Worm (Caenorhabditis elegans) whole organism, L1 larva: ENCODE data around the gene C30G4.4.

Experiments used
- C04F5.9 ChIP-seq: sonication (generic microtip); optimal IDR thresholded peaks from 2 replicates; lab custom pipeline; 2016; ENCODE audit warnings: missing genetic modification characterization, missing compliant biosample characterization
- C16A3.4 ChIP-seq: fragments of 150-350 bp; optimal IDR thresholded peaks from 2 replicates; lab custom pipeline; 2014; ENCODE audit warnings: missing biosample characterization, missing genetic modification characterization
- C34B4.2 ChIP-seq: sonication (generic microtip); optimal IDR thresholded peaks from 2 replicates; lab custom pipeline; 2017; ENCODE audit warnings: mild to moderate bottlenecking, missing genetic modification characterization, missing compliant biosample characterization
- F16B12.6 ChIP-seq: fragments of 150-350 bp; optimal IDR thresholded peaks from 2 replicates; lab custom pipeline; 2014; ENCODE audit warnings: missing biosample characterization, missing genetic modification characterization
- Y116A8C.19 ChIP-seq: sonication (generic microtip); optimal IDR thresholded peaks from 2 replicates; lab custom pipeline; 2016; ENCODE audit warnings: missing compliant biosample characterization, missing genetic modification characterization, borderline replicate concordance
- aha-1 ChIP-seq: fragments of 150-350 bp; optimal IDR thresholded peaks from 2 replicates; lab custom pipeline; 2014; ENCODE audit warnings: missing biosample characterization, missing genetic modification characterization
- aly-2 ChIP-seq: fragments of 150-350 bp; optimal IDR thresholded peaks from 2 replicates; lab custom pipeline; 2014; ENCODE audit warnings: missing biosample characterization, missing genetic modification characterization
- ama-1 ChIP-seq: fragments of 150-350 bp; optimal IDR thresholded peaks from 2 replicates; lab custom pipeline; 2014
- ceh-63 ChIP-seq: fragments of 200-800 bp; sonication (Bioruptor generic); optimal IDR thresholded peaks from 2 replicates; lab custom pipeline; 2018; ENCODE audit warnings: mild to moderate bottlenecking, missing genetic modification characterization, missing compliant biosample characterization
- ceh-8 ChIP-seq: fragments of 200-800 bp; sonication (Bioruptor generic); optimal IDR thresholded peaks from 2 replicates; lab custom pipeline; 2018; ENCODE audit warnings: mild to moderate bottlenecking, missing genetic modification characterization, moderate library complexity, missing compliant biosample characterization
- ceh-88 ChIP-seq: fragments of 200-800 bp; sonication (Bioruptor generic); IDR thresholded peaks from 2 replicates; pipeline ENCODE4 v1.3.6; 2022; ENCODE audit warnings: missing genetic modification characterization, missing compliant biosample characterization
- ceh-90 ChIP-seq: sonication (generic microtip); optimal IDR thresholded peaks from 2 replicates; lab custom pipeline; 2016; ENCODE audit warnings: missing genetic modification characterization, missing compliant biosample characterization
- ces-1 ChIP-seq: fragments of 150-350 bp; optimal IDR thresholded peaks from 2 replicates; lab custom pipeline; 2014; ENCODE audit warnings: missing biosample characterization, missing genetic modification reagents, missing genetic modification characterization
- dsc-1 ChIP-seq: sonication (generic microtip); optimal IDR thresholded peaks from 2 replicates; lab custom pipeline; 2016; ENCODE audit warnings: mild to moderate bottlenecking, missing genetic modification characterization, missing compliant biosample characterization
- efl-1 ChIP-seq, 4 experiments: fragments of 150-350 bp; optimal IDR thresholded peaks in 3 of 4; peaks in 1 of 4; 1 replicate in 1 of 4; 2 replicates in 3 of 4; lab custom pipeline; 2014; ENCODE audit warnings: missing biosample characterization in 2 of 4, missing genetic modification characterization in 2 of 4, missing genetic modification reagents in 2 of 4
- efl-3 ChIP-seq: fragments of 200-800 bp; sonication (Bioruptor generic); optimal IDR thresholded peaks from 2 replicates; lab custom pipeline; 2018; ENCODE audit warnings: mild to moderate bottlenecking, missing genetic modification characterization, missing compliant biosample characterization
- egl-13 ChIP-seq: sonication (generic microtip); optimal IDR thresholded peaks from 2 replicates; lab custom pipeline; 2016; ENCODE audit warnings: missing genotype, missing genetic modification reagents, missing genetic modification characterization, missing compliant biosample characterization
- elt-3 ChIP-seq, 6 experiments: fragments of 150-350 bp in 1 of 6; sonication (generic microtip); optimal IDR thresholded peaks; 2 replicates each; lab custom pipeline; 2017 to 2018; ENCODE audit warnings: missing biosample characterization in 6 of 6, missing genetic modification characterization in 6 of 6, inconsistent platforms in 1 of 6
- ets-5 ChIP-seq: fragments of 200-800 bp; sonication (Bioruptor generic); IDR thresholded peaks from 2 replicates; pipeline ENCODE4 v1.3.6; 2022; ENCODE audit warnings: missing genetic modification characterization, missing compliant biosample characterization
- fos-1 ChIP-seq: fragments of 150-350 bp; optimal IDR thresholded peaks from 2 replicates; lab custom pipeline; 2014; ENCODE audit warnings: missing biosample characterization, missing genetic modification characterization
- hlh-17 ChIP-seq: fragments of 200-800 bp; sonication (Bioruptor generic); optimal IDR thresholded peaks from 2 replicates; lab custom pipeline; 2018; ENCODE audit warnings: missing genetic modification characterization, mild to moderate bottlenecking, missing compliant biosample characterization, moderate library complexity, borderline replicate concordance
- irx-1 ChIP-seq: sonication (generic microtip); optimal IDR thresholded peaks from 2 replicates; lab custom pipeline; 2016; ENCODE audit warnings: missing genetic modification characterization, missing compliant biosample characterization
- isw-1 ChIP-seq: fragments of 200-800 bp; sonication (Bioruptor generic); IDR thresholded peaks from 2 replicates; pipeline ENCODE4 v1.3.6; 2022; ENCODE audit warnings: missing genetic modification characterization, missing compliant biosample characterization
- jun-1 ChIP-seq: fragments of 150-350 bp; optimal IDR thresholded peaks from 2 replicates; lab custom pipeline; 2014; ENCODE audit warnings: missing biosample characterization, missing genetic modification reagents, missing genetic modification characterization
- lin-13 ChIP-seq: fragments of 150-350 bp; optimal IDR thresholded peaks from 2 replicates; lab custom pipeline; 2014; ENCODE audit warnings: missing biosample characterization, missing genetic modification reagents, missing genetic modification characterization
- lin-14 ChIP-seq: fragments of 200-800 bp; sonication (Bioruptor generic); optimal IDR thresholded peaks from 2 replicates; lab custom pipeline; 2018; ENCODE audit warnings: mild to moderate bottlenecking, missing genetic modification characterization, moderate library complexity, missing compliant biosample characterization
- lin-15B ChIP-seq: fragments of 150-350 bp; sonication (generic microtip); optimal IDR thresholded peaks from 3 replicates; lab custom pipeline; 2014; ENCODE audit warnings: missing biosample characterization, missing genetic modification characterization
- lin-35 ChIP-seq, 2 experiments: fragments of 150-350 bp; optimal IDR thresholded peaks; 2 replicates each; lab custom pipeline; 2014; ENCODE audit warnings: missing biosample characterization in 2 of 2, missing genetic modification characterization in 2 of 2, missing genetic modification reagents in 2 of 2
- lin-39 ChIP-seq: fragments of 150-350 bp; optimal IDR thresholded peaks from 2 replicates; lab custom pipeline; 2014; ENCODE audit warnings: missing biosample characterization, missing genetic modification reagents, missing genetic modification characterization
- mdl-1 ChIP-seq, 2 experiments: fragments of 150-350 bp; optimal IDR thresholded peaks; 2 replicates each; lab custom pipeline; 2014 to 2017; ENCODE audit warnings: missing biosample characterization in 2 of 2, missing genetic modification characterization in 2 of 2, inconsistent platforms in 1 of 2
- nhr-11 ChIP-seq: fragments of 150-350 bp; optimal IDR thresholded peaks from 2 replicates; lab custom pipeline; 2014; ENCODE audit warnings: missing biosample characterization, missing genetic modification characterization
- nhr-12 ChIP-seq: sonication (generic microtip); optimal IDR thresholded peaks from 2 replicates; lab custom pipeline; 2017; ENCODE audit warnings: missing biosample characterization, missing genetic modification characterization
- nhr-20 ChIP-seq: sonication (generic microtip); optimal IDR thresholded peaks from 2 replicates; lab custom pipeline; 2016; ENCODE audit warnings: mild to moderate bottlenecking, missing genetic modification characterization, missing compliant biosample characterization
- nhr-28 ChIP-seq: fragments of 150-350 bp; optimal IDR thresholded peaks from 2 replicates; lab custom pipeline; 2014; ENCODE audit warnings: missing biosample characterization, missing genetic modification characterization
- nhr-47 ChIP-seq: sonication (generic microtip); optimal IDR thresholded peaks from 2 replicates; lab custom pipeline; 2016; ENCODE audit warnings: mild to moderate bottlenecking, missing genetic modification characterization, moderate library complexity, missing compliant biosample characterization
- nhr-76 ChIP-seq: sonication (generic microtip); optimal IDR thresholded peaks from 2 replicates; lab custom pipeline; 2017; ENCODE audit warnings: missing biosample characterization, missing genetic modification characterization
- nhr-77 ChIP-seq: fragments of 150-350 bp; optimal IDR thresholded peaks from 2 replicates; lab custom pipeline; 2014; ENCODE audit warnings: missing biosample characterization, missing genetic modification characterization
- nhr-84 ChIP-seq: sonication (generic microtip); optimal IDR thresholded peaks from 2 replicates; lab custom pipeline; 2017; ENCODE audit warnings: missing biosample characterization, missing genetic modification characterization
- nhr-85 ChIP-seq: sonication (generic microtip); peaks from one replicate; lab custom pipeline; 2016; ENCODE audit warnings: missing genetic modification characterization, inconsistent platforms, missing compliant biosample characterization
- nhr-90 ChIP-seq: sonication (generic microtip); optimal IDR thresholded peaks from 2 replicates; lab custom pipeline; 2016; ENCODE audit warnings: mild to moderate bottlenecking, missing genetic modification characterization, missing compliant biosample characterization; ENCODE audit not compliant: poor library complexity
- pag-3 ChIP-seq: sonication (generic microtip); optimal IDR thresholded peaks from 2 replicates; lab custom pipeline; 2017; ENCODE audit warnings: missing genetic modification characterization, mild to moderate bottlenecking, missing compliant biosample characterization, antibody characterized with exemption, borderline replicate concordance; ENCODE audit not compliant: insufficient read depth
- pax-3 ChIP-seq: fragments of 200-800 bp; sonication (Bioruptor generic); optimal IDR thresholded peaks from 2 replicates; lab custom pipeline; 2018; ENCODE audit warnings: mild to moderate bottlenecking, missing genetic modification characterization, moderate library complexity, missing compliant biosample characterization
- skn-1 ChIP-seq: fragments of 150-350 bp; optimal IDR thresholded peaks from 2 replicates; lab custom pipeline; 2014; ENCODE audit warnings: missing biosample characterization, missing genetic modification characterization
- sptf-1 ChIP-seq: fragments of 150-350 bp; optimal IDR thresholded peaks from 2 replicates; lab custom pipeline; 2014; ENCODE audit warnings: missing biosample characterization, missing genetic modification characterization
- sup-37 ChIP-seq: fragments of 200-800 bp; sonication (Bioruptor generic); optimal IDR thresholded peaks from 2 replicates; lab custom pipeline; 2018; ENCODE audit warnings: mild to moderate bottlenecking, missing genetic modification characterization, missing compliant biosample characterization
- swsn-7 ChIP-seq: sonication (generic microtip); optimal IDR thresholded peaks from 2 replicates; lab custom pipeline; 2016; ENCODE audit warnings: missing genetic modification characterization, missing compliant biosample characterization
- unc-30 ChIP-seq: sonication (generic microtip); optimal IDR thresholded peaks from 2 replicates; lab custom pipeline; 2017; ENCODE audit warnings: missing biosample characterization, missing genetic modification characterization
- unc-62 ChIP-seq: fragments of 150-350 bp; optimal IDR thresholded peaks from 2 replicates; lab custom pipeline; 2014; ENCODE audit warnings: missing biosample characterization, missing genetic modification reagents, missing genetic modification characterization
- vab-15 ChIP-seq: sonication (generic microtip); optimal IDR thresholded peaks from 2 replicates; lab custom pipeline; 2017; ENCODE audit warnings: missing genotype, mild to moderate bottlenecking, missing genetic modification characterization, missing compliant biosample characterization
- xbp-1 ChIP-seq: sonication (generic microtip); optimal IDR thresholded peaks from 2 replicates; lab custom pipeline; 2016; ENCODE audit warnings: missing genetic modification characterization, missing compliant biosample characterization
- zag-1 ChIP-seq: fragments of 150-350 bp; optimal IDR thresholded peaks from 2 replicates; lab custom pipeline; 2014; ENCODE audit warnings: missing biosample characterization, missing genetic modification characterization
- ztf-4 ChIP-seq: fragments of 150-350 bp; optimal IDR thresholded peaks from 2 replicates; lab custom pipeline; 2014; ENCODE audit warnings: missing biosample characterization, missing genetic modification characterization

Gene C30G4.4

DNA sequence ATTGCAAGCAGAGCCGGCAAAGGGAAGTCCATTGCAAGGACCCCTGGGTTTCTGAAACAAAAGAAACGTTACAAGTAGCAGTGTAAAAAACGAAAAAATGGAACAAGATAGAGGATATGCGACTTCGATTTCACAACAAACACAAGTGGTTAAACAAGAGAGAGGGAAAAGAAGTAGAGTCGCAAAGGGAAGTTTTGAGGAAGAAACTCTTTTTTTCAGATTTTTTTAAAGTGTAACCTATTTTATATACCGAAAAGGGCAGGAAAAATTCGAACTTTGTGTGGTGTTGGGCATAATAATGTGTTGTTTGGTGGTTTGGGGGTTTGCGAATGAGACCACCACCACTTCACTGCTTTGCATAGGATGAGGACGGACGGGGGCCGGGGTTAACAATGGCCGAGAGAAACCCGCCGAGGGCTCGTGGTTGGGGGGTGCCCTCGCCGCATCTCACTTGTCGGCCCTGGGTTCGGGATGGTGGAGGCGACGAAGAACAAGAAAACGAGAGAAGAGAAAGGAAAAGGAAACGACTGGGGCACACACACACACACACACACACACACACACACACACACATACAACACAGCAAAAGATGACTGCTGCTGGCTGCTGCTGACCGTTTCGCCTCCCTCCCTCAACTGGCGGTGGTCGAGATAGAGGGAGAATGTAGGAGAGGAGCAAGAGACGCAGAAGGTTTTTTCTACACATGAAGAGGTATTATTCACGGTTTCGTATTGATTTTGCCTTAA is 41.6 kb downstream of the C30G4.4 start, which contains the start of gene ptrn-1 (continued):
- peak; percentile 61 for TF ChIP-seq jun-1
- no peak for TF ChIP-seq lin-39 (tag; lab: Kevin White, UChicago)
- peak; percentile 67 for TF ChIP-seq nhr-20
- TF ChIP-seq ces-1 (GFP tag; lab: Kevin White, UChicago), result no peak
- peak; percentile 20 for TF ChIP-seq egl-13 (tag; lab: Kevin White, UChicago)
- no peak for TF ChIP-seq ama-1 (lab: Kevin White, UChicago)
- TF ChIP-seq nhr-28 (tag; lab: Kevin White, UChicago), result no peak
- no peak for TF ChIP-seq sptf-1 (tag; lab: Kevin White, UChicago)
- no peak for TF ChIP-seq nhr-11 (tag; lab: Kevin White, UChicago)
- no peak for TF ChIP-seq vab-15
- no peak for TF ChIP-seq zag-1 (tag; lab: Kevin White, UChicago)
- no peak for TF ChIP-seq pax-3
- no peak for TF ChIP-seq C34B4.2 (tag; lab: Kevin White, UChicago)
- TF ChIP-seq nhr-77, result peak; percentile 45
- TF ChIP-seq nhr-85, result peak; percentile 76
- peak; percentile 56 for TF ChIP-seq nhr-47 (tag; lab: Kevin White, UChicago)
- peak; percentile 33 for TF ChIP-seq skn-1
- TF ChIP-seq ceh-63 (GFP tag; lab: Kevin White, UChicago), result no peak
- TF ChIP-seq unc-62 (GFP tag; lab: Kevin White, UChicago), result no peak
- peak; percentile 57 for TF ChIP-seq ceh-8 (GFP tag; lab: Kevin White, UChicago)
- TF ChIP-seq C04F5.9, result no peak
- TF ChIP-seq nhr-84 (tag; lab: Kevin White, UChicago), result no peak
- TF ChIP-seq unc-30 (tag; lab: Kevin White, UChicago), result no peak
- TF ChIP-seq nhr-76 (tag; lab: Kevin White, UChicago), result no peak
- TF ChIP-seq fos-1, result peak; percentile 30
- TF ChIP-seq lin-13 (GFP tag; lab: Kevin White, UChicago), result peak; percentile 54
- TF ChIP-seq ztf-4 (tag; lab: Kevin White, UChicago), result no peak
- peak; percentile 22 for TF ChIP-seq irx-1 (tag; lab: Kevin White, UChicago)
- no peak for TF ChIP-seq aha-1 (tag; lab: Kevin White, UChicago)
- no peak for TF ChIP-seq hlh-17 (GFP tag; lab: Kevin White, UChicago)
- no peak for TF ChIP-seq ceh-90 (tag; lab: Kevin White, UChicago)
- peak; percentile 34; the same call in 1 of the 2 replicates for TF ChIP-seq isw-1
- no peak for TF ChIP-seq sup-37
- no peak for TF ChIP-seq Y116A8C.19 (tag; lab: Kevin White, UChicago)
- TF ChIP-seq lin-14 (GFP tag; lab: Kevin White, UChicago), result peak; percentile 96
- peak; percentile 63 for TF ChIP-seq C16A3.4 (tag; lab: Kevin White, UChicago)
- no peak for TF ChIP-seq F16B12.6 (tag; lab: Kevin White, UChicago)
- TF ChIP-seq mdl-1 (tag; optimal IDR thresholded peaks at IDR 0.05; lab: Kevin White, UChicago), result peak in 1 of 2 experiments; percentile 73
- TF ChIP-seq efl-3, result no peak
- TF ChIP-seq elt-3 (tag; optimal IDR thresholded peaks at IDR 0.05; lab: Kevin White, UChicago), result peak in 1 of 6 experiments; percentile 13
- no peak for TF ChIP-seq lin-15B (tag; lab: Kevin White, UChicago)
- peak; percentile 9 for TF ChIP-seq pag-3 (tag; lab: Kevin White, UChicago)
- TF ChIP-seq lin-35 (GFP tag; optimal IDR thresholded peaks at IDR 0.05; lab: Kevin White, UChicago), result peak; percentile 47 to 58
- peak; percentile 30 for TF ChIP-seq nhr-90
- TF ChIP-seq efl-1 (optimal IDR thresholded peaks at IDR 0.05; lab: Kevin White, UChicago), result peak; percentile 25 to 32
- TF ChIP-seq efl-1 (GFP tag; optimal IDR thresholded peaks at IDR 0.05 in 1 of 2; lab: Kevin White, UChicago), result peak in 1 of 2 experiments; percentile 92
- TF ChIP-seq dsc-1 (tag; lab: Kevin White, UChicago), result peak; percentile 31
- TF ChIP-seq xbp-1 (tag; lab: Kevin White, UChicago), result peak; percentile 18
- no peak for TF ChIP-seq nhr-12 (tag; lab: Kevin White, UChicago)
- TF ChIP-seq ceh-88 (GFP tag; lab: Robert Waterston, UW), result no peak
- TF ChIP-seq aly-2, result no peak
- peak; percentile 64 for TF ChIP-seq swsn-7 (tag; lab: Kevin White, UChicago)
- no peak for TF ChIP-seq ets-5 (GFP tag; lab: Robert Waterston, UW)
